Worm (Caenorhabditis elegans) whole organism, mixed stage, embryonic: ENCODE measurements around the gene idi-1.

Experiments
- M03D4.4 ChIP-seq: sonication (generic microtip); optimal IDR thresholded peaks from 2 replicates; lab custom pipeline; 2017; ENCODE audit warnings: mild to moderate bottlenecking, missing genetic modification characterization, missing compliant biosample characterization
- bed-3 ChIP-seq: fragments of 200-800 bp; sonication (Bioruptor generic); optimal IDR thresholded peaks from 3 replicates; lab custom pipeline; 2018; ENCODE audit warnings: mild to moderate bottlenecking, missing genetic modification characterization, moderate library complexity, missing compliant biosample characterization
- blmp-1 ChIP-seq: fragments of 150-350 bp; optimal IDR thresholded peaks from 2 replicates; lab custom pipeline; 2014; ENCODE audit warnings: missing biosample characterization, missing genetic modification characterization
- ceh-39 ChIP-seq: fragments of 150-350 bp; optimal IDR thresholded peaks from 2 replicates; lab custom pipeline; 2014; ENCODE audit warnings: missing biosample characterization, missing genetic modification characterization
- ceh-43 ChIP-seq: fragments of 200-800 bp; sonication (Bioruptor generic); optimal IDR thresholded peaks from 2 replicates; lab custom pipeline; 2018; ENCODE audit warnings: mild to moderate bottlenecking, missing genetic modification characterization, moderate library complexity, missing compliant biosample characterization
- ceh-83 ChIP-seq: fragments of 200-800 bp; sonication (Bioruptor generic); optimal IDR thresholded peaks from 2 replicates; lab custom pipeline; 2018; ENCODE audit warnings: mild to moderate bottlenecking, missing genetic modification characterization, missing compliant biosample characterization
- ces-1 ChIP-seq: fragments of 150-350 bp; optimal IDR thresholded peaks from 2 replicates; lab custom pipeline; 2014; ENCODE audit warnings: missing biosample characterization, missing genetic modification reagents, missing genetic modification characterization
- cnd-1 ChIP-seq: fragments of 200-800 bp; sonication (Bioruptor generic); optimal IDR thresholded peaks from 2 replicates; lab custom pipeline; 2018; ENCODE audit warnings: mild to moderate bottlenecking, missing genetic modification characterization, missing compliant biosample characterization
- drap-1 ChIP-seq: fragments of 200-800 bp; sonication (Bioruptor generic); optimal IDR thresholded peaks from 3 replicates; lab custom pipeline; 2018; ENCODE audit warnings: mild to moderate bottlenecking, missing genetic modification characterization, missing compliant biosample characterization
- elt-1 ChIP-seq: sonication (generic microtip); optimal IDR thresholded peaks from 2 replicates; lab custom pipeline; 2017; ENCODE audit warnings: missing genetic modification characterization, mild to moderate bottlenecking, missing compliant biosample characterization, antibody characterized with exemption, moderate library complexity, borderline replicate concordance; ENCODE audit not compliant: insufficient read depth
- elt-3 ChIP-seq: fragments of 150-350 bp; optimal IDR thresholded peaks from 2 replicates; lab custom pipeline; 2014; ENCODE audit warnings: missing biosample characterization, missing genetic modification characterization
- flh-1 ChIP-seq: fragments of 200-800 bp; sonication (Bioruptor generic); optimal IDR thresholded peaks from 2 replicates; lab custom pipeline; 2018; ENCODE audit warnings: mild to moderate bottlenecking, missing genetic modification characterization, moderate library complexity, missing compliant biosample characterization
- ham-2 ChIP-seq: fragments of 200-800 bp; sonication (Bioruptor generic); optimal IDR thresholded peaks from 2 replicates; lab custom pipeline; 2018; ENCODE audit warnings: mild to moderate bottlenecking, missing genetic modification characterization, missing compliant biosample characterization
- hlh-1 ChIP-seq: fragments of 150-350 bp; optimal IDR thresholded peaks from 2 replicates; lab custom pipeline; 2014; ENCODE audit warnings: missing biosample characterization, missing genetic modification reagents, missing genetic modification characterization
- lin-13 ChIP-seq: fragments of 150-350 bp; optimal IDR thresholded peaks from 2 replicates; lab custom pipeline; 2014; ENCODE audit warnings: missing biosample characterization, missing genetic modification characterization
- lin-32 ChIP-seq: fragments of 200-800 bp; sonication (Bioruptor generic); optimal IDR thresholded peaks from 2 replicates; lab custom pipeline; 2018; ENCODE audit warnings: mild to moderate bottlenecking, missing genetic modification characterization, missing compliant biosample characterization
- lsy-2 ChIP-seq: fragments of 150-350 bp; optimal IDR thresholded peaks from 2 replicates; lab custom pipeline; 2014; ENCODE audit warnings: missing biosample characterization, missing genetic modification characterization
- mab-5 ChIP-seq: fragments of 150-350 bp; optimal IDR thresholded peaks from 2 replicates; lab custom pipeline; 2014; ENCODE audit warnings: missing biosample characterization, missing genetic modification characterization
- mep-1 ChIP-seq: fragments of 150-350 bp; optimal IDR thresholded peaks from 2 replicates; lab custom pipeline; 2017; ENCODE audit warnings: missing biosample characterization, missing genetic modification reagents, missing genetic modification characterization, inconsistent platforms
- mls-2 ChIP-seq: sonication (generic microtip); optimal IDR thresholded peaks from 2 replicates; lab custom pipeline; 2016; ENCODE audit warnings: mild to moderate bottlenecking, missing genetic modification characterization, moderate library complexity, missing compliant biosample characterization
- nhr-12 ChIP-seq: fragments of 150-350 bp; optimal IDR thresholded peaks from 2 replicates; lab custom pipeline; 2014; ENCODE audit warnings: missing biosample characterization, missing genetic modification characterization
- nhr-2 ChIP-seq: fragments of 150-350 bp; optimal IDR thresholded peaks from 2 replicates; lab custom pipeline; 2014; ENCODE audit warnings: missing biosample characterization, missing genetic modification characterization
- nhr-237 ChIP-seq: fragments of 150-350 bp; optimal IDR thresholded peaks from 2 replicates; lab custom pipeline; 2014; ENCODE audit warnings: missing biosample characterization, missing genetic modification characterization
- nhr-28 ChIP-seq: fragments of 150-350 bp; optimal IDR thresholded peaks from 2 replicates; lab custom pipeline; 2014; ENCODE audit warnings: missing biosample characterization, missing genetic modification characterization
- nhr-76 ChIP-seq: sonication (generic microtip); optimal IDR thresholded peaks from 2 replicates; lab custom pipeline; 2017; ENCODE audit warnings: missing biosample characterization, missing genetic modification characterization
- pha-4 ChIP-seq: fragments of 150-350 bp; optimal IDR thresholded peaks from 2 replicates; lab custom pipeline; 2018; ENCODE audit warnings: missing biosample characterization, missing genetic modification reagents, missing genetic modification characterization
- sem-2 ChIP-seq: fragments of 200-800 bp; sonication (Bioruptor generic); optimal IDR thresholded peaks from 2 replicates; lab custom pipeline; 2018; ENCODE audit warnings: mild to moderate bottlenecking, missing genetic modification characterization, missing compliant biosample characterization
- snpc-4 ChIP-seq: fragments of 150-350 bp; optimal IDR thresholded peaks from 2 replicates; lab custom pipeline; 2014; ENCODE audit warnings: missing biosample characterization, missing genetic modification characterization
- sptf-1 ChIP-seq: sonication (generic microtip); optimal IDR thresholded peaks from 2 replicates; lab custom pipeline; 2017; ENCODE audit warnings: mild to moderate bottlenecking, missing genetic modification characterization, moderate library complexity, missing compliant biosample characterization
- tbx-8 ChIP-seq: fragments of 200-800 bp; sonication (Bioruptor generic); optimal IDR thresholded peaks from 2 replicates; lab custom pipeline; 2018; ENCODE audit warnings: mild to moderate bottlenecking, missing genetic modification characterization, moderate library complexity, missing compliant biosample characterization
- unc-120 ChIP-seq: sonication (generic microtip); optimal IDR thresholded peaks from 2 replicates; lab custom pipeline; 2017; ENCODE audit warnings: missing genetic modification characterization, missing compliant biosample characterization; ENCODE audit not compliant: poor library complexity, severe bottlenecking
- unc-39 ChIP-seq: fragments of 150-350 bp; optimal IDR thresholded peaks from 2 replicates; lab custom pipeline; 2014; ENCODE audit warnings: missing biosample characterization, missing genetic modification characterization
- unc-62 ChIP-seq: fragments of 150-350 bp; optimal IDR thresholded peaks from 2 replicates; lab custom pipeline; 2014; ENCODE audit warnings: missing biosample characterization, missing genetic modification reagents, missing genetic modification characterization
- zip-8 ChIP-seq: fragments of 150-350 bp; optimal IDR thresholded peaks from 2 replicates; lab custom pipeline; 2014; ENCODE audit warnings: missing biosample characterization, missing genetic modification characterization
- ztf-11 ChIP-seq: fragments of 150-350 bp; optimal IDR thresholded peaks from 2 replicates; lab custom pipeline; 2014; ENCODE audit warnings: missing biosample characterization, missing genetic modification characterization

idi-1 gene

ce11 chrIII:8077180-8077579 is 14.3 kb upstream of the idi-1 start:
- TF ChIP-seq unc-120 (tag; lab: Kevin White, UChicago) = no peak
- no peak for TF ChIP-seq lin-32

- TF ChIP-seq lsy-2 (tag; lab: Kevin White, UChicago) (no peak), blmp-1 (tag; lab: Kevin White, UChicago) (no peak), unc-39 (tag; lab: Kevin White, UChicago) (no peak), unc-62 (no peak), lin-32 (no peak), M03D4.4 (no peak), sptf-1 (tag; lab: Kevin White, UChicago) (no peak), nhr-28 (no peak), mab-5 (tag; lab: Kevin White, UChicago) (no peak), lin-13 (tag; lab: Kevin White, UChicago) (no peak), ham-2 (GFP tag; lab: Kevin White, UChicago) (no peak), nhr-12 (tag; lab: Kevin White, UChicago) (no peak), zip-8 (tag; lab: Kevin White, UChicago) (no peak), ceh-43 (GFP tag; lab: Kevin White, UChicago) (no peak), drap-1 (GFP tag; lab: Kevin White, UChicago) (no peak), nhr-237 (tag; lab: Kevin White, UChicago) (no peak), ztf-11 (tag; lab: Kevin White, UChicago) (no peak)
Measured at ce11 chrIII:8080165-8080738, 11.3 kb upstream of the idi-1 start, which contains the start of the genes dcr-1 and apc-2. dcr-1 (minus strand) TSS chrIII:8080281. apc-2 (plus strand) TSS chrIII:8080629.

- TF ChIP-seq ceh-39 (no peak), tbx-8 (GFP tag; lab: Kevin White, UChicago) (no peak), pha-4 (tag; lab: Kevin White, UChicago) (peak; percentile 29), lsy-2 (tag; lab: Kevin White, UChicago) (peak; percentile 98), ces-1 (GFP tag; lab: Kevin White, UChicago) (peak; percentile 82), mab-5 (tag; lab: Kevin White, UChicago) (no peak), mep-1 (tag; lab: Kevin White, UChicago) (peak; percentile 25)
- TF ChIP-seq, all 35 proteins: peak for 4
Measured at ce11 chrIII:8085355-8085754, 6.2 kb upstream of the idi-1 start, which contains the start of the genes K06H7.7 and grp-1. K06H7.7 (minus strand) TSS chrIII:8085475. grp-1 (plus strand) TSS chrIII:8085705.

ce11 chrIII:8088235-8088634 is 3.3 kb upstream of the idi-1 start, which contains the start of gene vms-1:
vms-1 (plus strand) TSS chrIII:8088535.
- TF ChIP-seq unc-39 (tag; lab: Kevin White, UChicago) = no peak
- TF ChIP-seq snpc-4 (tag; lab: Kevin White, UChicago) = no peak

- TF ChIP-seq nhr-76 (tag; lab: Kevin White, UChicago) (no peak), ces-1 (GFP tag; lab: Kevin White, UChicago) (peak; percentile 91), snpc-4 (tag; lab: Kevin White, UChicago) (no peak), mls-2 (tag; lab: Kevin White, UChicago) (peak; percentile 19), blmp-1 (tag; lab: Kevin White, UChicago) (no peak), flh-1 (GFP tag; lab: Kevin White, UChicago) (no peak), hlh-1 (tag; lab: Kevin White, UChicago) (peak; percentile 53), pha-4 (tag; lab: Kevin White, UChicago) (peak; percentile 74), nhr-2 (tag; lab: Kevin White, UChicago) (no peak), ztf-11 (tag; lab: Kevin White, UChicago) (no peak), nhr-28 (no peak), ceh-39 (no peak), unc-39 (tag; lab: Kevin White, UChicago) (no peak), tbx-8 (GFP tag; lab: Kevin White, UChicago) (no peak), nhr-237 (tag; lab: Kevin White, UChicago) (peak; percentile 53), ceh-83 (GFP tag; lab: Kevin White, UChicago) (no peak), sem-2 (GFP tag; lab: Kevin White, UChicago) (no peak), unc-62 (peak; percentile 74), nhr-12 (tag; lab: Kevin White, UChicago) (no peak), ceh-43 (GFP tag; lab: Kevin White, UChicago) (no peak), lin-13 (tag; lab: Kevin White, UChicago) (no peak), mab-5 (tag; lab: Kevin White, UChicago) (no peak), unc-120 (tag; lab: Kevin White, UChicago) (no peak), ham-2 (GFP tag; lab: Kevin White, UChicago) (no peak), zip-8 (tag; lab: Kevin White, UChicago) (no peak), cnd-1 (tag; lab: Kevin White, UChicago) (no peak), lin-32 (no peak), M03D4.4 (no peak), drap-1 (GFP tag; lab: Kevin White, UChicago) (no peak), sptf-1 (tag; lab: Kevin White, UChicago) (no peak), elt-3 (tag; lab: Kevin White, UChicago) (no peak), lsy-2 (tag; lab: Kevin White, UChicago) (peak; percentile 77), mep-1 (tag; lab: Kevin White, UChicago) (peak; percentile 84), bed-3 (GFP tag; lab: Kevin White, UChicago) (no peak), elt-1 (tag; lab: Kevin White, UChicago) (no peak)
- TF ChIP-seq, all 35 proteins: peak for 8
Measured at ce11 chrIII:8093079-8093623, 1.6 kb downstream of the idi-1 start, which contains the start of gene K06H7.2. K06H7.2 (plus strand) TSS chrIII:8093573.
